Worm (Caenorhabditis elegans) whole organism, young adult: ENCODE measurements around the gene tag-322.
A peak's percentile ranks its signal among the peaks of the same experiment; 100 is the strongest.

ENCODE experiments used
- B0019.2 ChIP-seq: fragments of 200-800 bp; sonication (Bioruptor generic); conservative IDR thresholded peaks from 2 replicates; pipeline ENCODE4 v1.3.6; 2022; ENCODE audit warnings: missing genetic modification reagents, missing genetic modification characterization, missing compliant biosample characterization
- B0336.3 ChIP-seq: fragments of 200-800 bp; sonication (Bioruptor generic); IDR thresholded peaks from 2 replicates; pipeline ENCODE4 v1.3.6; 2022; ENCODE audit warnings: missing genetic modification characterization, missing compliant biosample characterization
- F22D6.2 ChIP-seq: sonication (generic microtip); optimal IDR thresholded peaks from 2 replicates; lab custom pipeline; 2016; ENCODE audit warnings: mild to moderate bottlenecking, missing genetic modification characterization, missing compliant biosample characterization
- F23B12.7 ChIP-seq: sonication (generic microtip); optimal IDR thresholded peaks from 2 replicates; lab custom pipeline; 2017; ENCODE audit warnings: missing genetic modification characterization, mild to moderate bottlenecking, missing compliant biosample characterization, antibody characterized with exemption, moderate library complexity; ENCODE audit not compliant: insufficient read depth
- F33H1.4 ChIP-seq: fragments of 200-800 bp; sonication (Bioruptor generic); IDR thresholded peaks from 2 replicates; pipeline ENCODE4 v1.3.6; 2022; ENCODE audit warnings: missing genetic modification reagents, missing genetic modification characterization, missing compliant biosample characterization
- F39B2.1 ChIP-seq: fragments of 200-800 bp; sonication (Bioruptor generic); IDR thresholded peaks from 2 replicates; pipeline ENCODE4 v1.3.6; 2022; ENCODE audit warnings: missing genetic modification reagents, missing genetic modification characterization, missing compliant biosample characterization
- Y53F4B.3 ChIP-seq: fragments of 200-800 bp; sonication (Bioruptor generic); IDR thresholded peaks from 2 replicates; pipeline ENCODE4 v1.3.6; 2022; ENCODE audit warnings: missing genetic modification reagents, missing genetic modification characterization, missing compliant biosample characterization
- Y53G8AR.9 ChIP-seq: fragments of 200-800 bp; sonication (Bioruptor generic); conservative IDR thresholded peaks from 2 replicates; pipeline ENCODE4 v1.3.6; 2022; ENCODE audit warnings: missing genetic modification reagents, missing genetic modification characterization, missing compliant biosample characterization
- Y79H2A.3 ChIP-seq: fragments of 200-800 bp; sonication (Bioruptor generic); conservative IDR thresholded peaks from 2 replicates; pipeline ENCODE4 v1.3.6; 2022; ENCODE audit warnings: missing genetic modification reagents, missing genetic modification characterization, missing compliant biosample characterization
- Y95B8A.8 ChIP-seq: fragments of 200-800 bp; sonication (Bioruptor generic); IDR thresholded peaks from 2 replicates; pipeline ENCODE4 v1.3.6; 2022; ENCODE audit warnings: missing genetic modification reagents, missing genetic modification characterization, missing compliant biosample characterization
- ZK185.1 ChIP-seq: sonication (generic microtip); optimal IDR thresholded peaks from 2 replicates; lab custom pipeline; 2016; ENCODE audit warnings: mild to moderate bottlenecking, missing genetic modification characterization, missing compliant biosample characterization; ENCODE audit not compliant: poor library complexity, severe bottlenecking
- atf-7 ChIP-seq: sonication (generic microtip); optimal IDR thresholded peaks from 2 replicates; lab custom pipeline; 2017; ENCODE audit warnings: mild to moderate bottlenecking, missing genetic modification characterization, missing compliant biosample characterization
- athp-1 ChIP-seq: sonication (generic microtip); optimal IDR thresholded peaks from 2 replicates; lab custom pipeline; 2017; ENCODE audit warnings: mild to moderate bottlenecking, missing genetic modification characterization, missing compliant biosample characterization
- cebp-1 ChIP-seq, 2 experiments: fragments of 200-800 bp in 1 of 2; sonication (Bioruptor generic) in 1 of 2; sonication (generic microtip) in 1 of 2; IDR thresholded peaks in 1 of 2; optimal IDR thresholded peaks in 1 of 2; 2 replicates each; pipeline versions ENCODE4 v1.3.6 to Lab custom; 2017 to 2022; ENCODE audit warnings: missing compliant biosample characterization in 2 of 2, missing genetic modification characterization in 2 of 2, mild to moderate bottlenecking in 1 of 2, missing genetic modification reagents in 1 of 2, moderate library complexity in 1 of 2
- hrde-1 ChIP-seq: sonication (generic microtip); optimal IDR thresholded peaks from 2 replicates; lab custom pipeline; 2016; ENCODE audit warnings: missing genetic modification characterization, mild to moderate bottlenecking, missing compliant biosample characterization, moderate library complexity, missing genotype, missing genetic modification reagents, borderline replicate concordance
- hsf-1 ChIP-seq: fragments of 200-800 bp; sonication (Bioruptor generic); IDR thresholded peaks from 2 replicates; pipeline ENCODE4 v1.3.6; 2022; ENCODE audit warnings: missing genetic modification reagents, missing genetic modification characterization, missing compliant biosample characterization
- lin-54 ChIP-seq: fragments of 200-800 bp; sonication (Bioruptor generic); optimal IDR thresholded peaks from 2 replicates; lab custom pipeline; 2018; ENCODE audit warnings: mild to moderate bottlenecking, missing genetic modification characterization, missing compliant biosample characterization
- lir-1 ChIP-seq: fragments of 200-800 bp; sonication (Bioruptor generic); conservative IDR thresholded peaks from 2 replicates; pipeline ENCODE4 v1.3.6; 2022; ENCODE audit warnings: missing genetic modification reagents, missing genetic modification characterization, missing compliant biosample characterization
- madf-3 ChIP-seq: fragments of 200-800 bp; sonication (Bioruptor generic); IDR thresholded peaks from 2 replicates; pipeline ENCODE4 v1.3.6; 2022; ENCODE audit warnings: missing genetic modification reagents, missing genetic modification characterization, missing compliant biosample characterization
- madf-6 ChIP-seq: fragments of 200-800 bp; sonication (Bioruptor generic); IDR thresholded peaks from 2 replicates; pipeline ENCODE4 v1.3.6; 2022; ENCODE audit warnings: missing genetic modification reagents, missing genetic modification characterization, missing compliant biosample characterization
- mcd-1 ChIP-seq: fragments of 200-800 bp; sonication (Bioruptor generic); IDR thresholded peaks from 2 replicates; pipeline ENCODE4 v1.3.6; 2022; ENCODE audit warnings: missing genetic modification reagents, missing genetic modification characterization, missing compliant biosample characterization
- mel-28 ChIP-seq: sonication (generic microtip); optimal IDR thresholded peaks from 2 replicates; lab custom pipeline; 2016; ENCODE audit warnings: borderline replicate concordance, mild to moderate bottlenecking, missing genetic modification characterization, missing compliant biosample characterization
- nhr-27 ChIP-seq: fragments of 200-800 bp; sonication (Bioruptor generic); optimal IDR thresholded peaks from 2 replicates; lab custom pipeline; 2018; ENCODE audit warnings: mild to moderate bottlenecking, missing genetic modification characterization, moderate library complexity, missing compliant biosample characterization
- nhr-80 ChIP-seq: sonication (generic microtip); optimal IDR thresholded peaks from 2 replicates; lab custom pipeline; 2016; ENCODE audit warnings: missing genetic modification characterization, missing compliant biosample characterization
- nhr-90 ChIP-seq: sonication (generic microtip); optimal IDR thresholded peaks from 2 replicates; lab custom pipeline; 2016; ENCODE audit warnings: missing genotype, mild to moderate bottlenecking, missing genetic modification characterization, missing compliant biosample characterization
- pbrm-1 ChIP-seq: fragments of 200-800 bp; sonication (Bioruptor generic); IDR thresholded peaks from 2 replicates; pipeline ENCODE4 v1.3.6; 2022; ENCODE audit warnings: missing genetic modification reagents, missing genetic modification characterization, missing compliant biosample characterization
- pha-4 ChIP-seq: fragments of 150-350 bp; sonication (generic microtip); optimal IDR thresholded peaks from 2 replicates; lab custom pipeline; 2014; ENCODE audit warnings: missing biosample characterization, missing genetic modification reagents, missing genetic modification characterization
- repo-1 ChIP-seq: sonication (generic microtip); optimal IDR thresholded peaks from 2 replicates; lab custom pipeline; 2017; ENCODE audit warnings: mild to moderate bottlenecking, missing genetic modification characterization, missing compliant biosample characterization
- rpc-1 ChIP-seq, 2 experiments: fragments of 150-350 bp in 1 of 2; sonication (generic microtip) in 1 of 2; optimal IDR thresholded peaks; 2 replicates each; lab custom pipeline; 2014 to 2018; ENCODE audit warnings: missing biosample characterization in 1 of 2, missing genetic modification characterization in 1 of 2, missing genetic modification reagents in 1 of 2, missing genotype in 1 of 2
- snpc-1.3 ChIP-seq: sonication (generic microtip); optimal IDR thresholded peaks from 2 replicates; lab custom pipeline; 2017; ENCODE audit warnings: missing genetic modification characterization, mild to moderate bottlenecking, missing compliant biosample characterization, antibody characterized with exemption, moderate library complexity, missing genotype, missing genetic modification reagents; ENCODE audit not compliant: insufficient read depth
- tbp1 ChIP-seq: fragments of 200-800 bp; sonication (Bioruptor generic); optimal IDR thresholded peaks from 2 replicates; lab custom pipeline; 2018; ENCODE audit warnings: mild to moderate bottlenecking, missing genetic modification characterization, missing compliant biosample characterization
- tbx-9 ChIP-seq: sonication (generic microtip); optimal IDR thresholded peaks from 2 replicates; lab custom pipeline; 2016; ENCODE audit warnings: borderline replicate concordance, missing genetic modification characterization, inconsistent platforms, missing compliant biosample characterization
- tlf-1 ChIP-seq: fragments of 200-800 bp; sonication (Bioruptor generic); optimal IDR thresholded peaks from 2 replicates; lab custom pipeline; 2018; ENCODE audit warnings: mild to moderate bottlenecking, missing genetic modification characterization, missing compliant biosample characterization

Gene tag-322

DNA sequence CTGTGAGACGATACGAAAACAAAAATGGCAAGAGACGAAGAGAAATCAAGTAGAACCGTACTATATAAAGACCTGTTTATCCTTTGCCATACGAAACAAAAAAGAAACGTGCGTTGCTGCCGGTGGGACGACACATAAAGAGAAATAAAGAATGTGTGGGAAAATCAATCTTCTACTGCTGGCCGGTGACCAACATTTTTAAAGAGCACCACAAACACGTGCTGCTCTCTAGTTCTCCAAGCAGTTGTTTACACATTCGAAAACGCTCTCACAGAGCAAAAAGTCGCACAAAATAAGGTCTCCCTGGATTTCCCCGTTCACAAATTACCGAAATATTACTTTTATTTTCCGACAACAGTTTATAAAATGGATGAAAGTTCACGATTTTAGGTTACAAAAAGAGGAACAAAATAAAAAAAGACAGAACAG lies 4.2 kb upstream of the tag-322 start, which contains the start of gene imp-3 (continued):
- TF ChIP-seq tbp1 (GFP tag; lab: Kevin White, UChicago) = peak; percentile 60
- no peak for TF ChIP-seq F23B12.7 (tag; lab: Kevin White, UChicago)
- TF ChIP-seq nhr-27 (tag; lab: Kevin White, UChicago) = no peak

DNA sequence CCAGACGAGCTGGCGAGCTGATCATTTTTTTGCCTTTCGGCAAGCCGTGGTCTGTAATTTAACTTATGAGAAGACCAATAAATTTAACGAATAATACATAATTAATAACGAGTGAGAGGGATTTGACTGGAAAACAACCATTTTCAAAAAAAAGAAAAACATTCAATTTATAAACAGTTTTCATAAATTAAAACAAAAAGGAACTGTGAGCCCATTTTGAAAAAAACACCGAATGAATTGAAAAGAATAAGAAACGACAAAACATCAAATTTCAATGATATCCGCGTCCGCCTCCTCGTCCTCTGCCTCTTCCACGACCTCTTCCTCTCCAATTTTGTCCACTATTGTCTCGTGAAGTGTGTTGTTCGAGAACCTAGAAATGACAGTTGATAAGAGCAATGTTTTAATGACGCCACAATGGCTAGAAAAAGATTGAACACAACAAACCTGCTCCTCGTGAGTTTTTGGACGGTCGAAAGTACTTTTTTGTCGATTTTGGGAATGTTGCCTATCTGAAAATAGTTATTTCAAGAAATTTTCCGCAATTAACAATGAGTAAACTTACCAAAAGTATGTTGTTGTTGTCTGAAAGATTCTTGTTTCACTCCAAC lies 1.4 kb downstream of the tag-322 start, which contains the start of gene tag-321:
Gene tag-321 (minus strand): TSS at position 51 of the 611 bp plus-strand sequence.
- TF ChIP-seq nhr-80 (peak; percentile 63), hsf-1 (0 out of 2 replicates have a peak, but pooled peaks have one; percentile 44), F33H1.4 (no peak), lin-54 (no peak), rpc-1 (optimal IDR thresholded peaks at IDR 0.05; lab: Kevin White, UChicago) (no peak), rpc-1 (tag; optimal IDR thresholded peaks at IDR 0.05; lab: Kevin White, UChicago) (no peak), lir-1 (GFP tag; lab: Robert Waterston, UW) (no peak), F22D6.2 (tag; lab: Kevin White, UChicago) (no peak), Y53F4B.3 (no peak)
- TF ChIP-seq, all 124 proteins: peak for 2

DNA sequence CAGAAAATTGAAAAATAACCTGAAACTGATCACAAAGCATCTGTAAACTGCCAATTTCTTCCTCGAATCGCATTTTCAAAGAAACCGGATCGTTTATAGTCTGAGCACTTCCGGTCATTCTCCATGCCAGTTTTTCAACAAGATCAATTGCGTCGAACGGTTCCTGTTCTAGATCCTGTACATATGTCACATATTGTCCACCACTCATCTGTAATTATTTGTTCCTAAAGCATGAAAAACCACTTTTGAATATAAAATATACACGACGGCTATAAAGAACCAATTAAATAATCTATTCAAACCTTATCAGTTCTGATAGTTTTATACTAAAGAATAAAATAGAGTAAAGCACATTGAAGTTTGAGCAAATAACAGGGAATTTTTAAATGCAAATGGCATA lies 3.1 kb downstream of the tag-322 start, which contains the start of gene sec-10:
Gene sec-10 (minus strand): TSS at position 208 of the 400 bp plus-strand sequence.
- TF ChIP-seq Y53G8AR.9 (GFP tag; lab: Robert Waterston, UW) (peak; percentile 87), nhr-90 (no peak), atf-7 (tag; lab: Kevin White, UChicago) (peak; percentile 16), mcd-1 (GFP tag; lab: Robert Waterston, UW) (peak; percentile 35; the same call in 1 of the 2 replicates), ZK185.1 (tag; lab: Kevin White, UChicago) (peak; percentile 20), tbp1 (GFP tag; lab: Kevin White, UChicago) (peak; percentile 19), B0336.3 (GFP tag; lab: Robert Waterston, UW) (peak; percentile 72; the same call in 1 of the 2 replicates), pha-4 (tag; lab: Kevin White, UChicago) (no peak), B0019.2 (GFP tag; lab: Robert Waterston, UW) (no peak), Y79H2A.3 (GFP tag; lab: Robert Waterston, UW) (no peak), snpc-1.3 (tag; lab: Kevin White, UChicago) (no peak), madf-3 (GFP tag; lab: Robert Waterston, UW) (0 out of 2 replicates have a peak, but pooled peaks have one; percentile 40), athp-1 (tag; lab: Kevin White, UChicago) (peak; percentile 73), madf-6 (peak; percentile 16; the same call in 1 of the 2 replicates), pbrm-1 (GFP tag; lab: Robert Waterston, UW) (0 out of 2 replicates have a peak, but pooled peaks have one; percentile 35), repo-1 (tag; lab: Kevin White, UChicago) (peak; percentile 12), tlf-1 (GFP tag; lab: Kevin White, UChicago) (peak; percentile 28)
- TF ChIP-seq, all 124 proteins: peak for 12

- TF ChIP-seq F39B2.1 = no peak
- no peak for TF ChIP-seq Y95B8A.8 (GFP tag; lab: Robert Waterston, UW)
- no peak for TF ChIP-seq tlf-1 (GFP tag; lab: Kevin White, UChicago)
- TF ChIP-seq hrde-1 (tag; lab: Kevin White, UChicago) = peak; percentile 8
- TF ChIP-seq tbx-9 (tag; lab: Kevin White, UChicago) = no peak
- no peak for TF ChIP-seq cebp-1 (GFP tag; IDR thresholded peaks at IDR 0.05; lab: Robert Waterston, UW)
- TF ChIP-seq cebp-1 (tag; optimal IDR thresholded peaks at IDR 0.05; lab: Kevin White, UChicago) = peak; percentile 8
- no peak for TF ChIP-seq mel-28 (tag; lab: Kevin White, UChicago)
- TF ChIP-seq madf-6 = peak; percentile 30; the same call in 1 of the 2 replicates
- TF ChIP-seq, all 124 proteins: peak for 3
These were observed 6.5 kb downstream of the tag-322 start, which contains the start of gene rpap-3 for ce11 chrIV:7778865-7779264. TSS of gene rpap-3 (minus strand) at chrIV:7778965.
